Worm (Caenorhabditis elegans) whole organism, L3 larva: ENCODE results near the gene srh-170.
"Not testable (repeated sequence)": the region's sequence is repeated elsewhere in the genome, so short reads cannot be mapped to it uniquely, and the experiment has no call there.

Experiments used
- R02D3.7 ChIP-seq: fragments of 150-350 bp; optimal IDR thresholded peaks from 2 replicates; lab custom pipeline; 2014; ENCODE audit warnings: missing biosample characterization, missing genetic modification characterization
- aly-2 ChIP-seq: fragments of 150-350 bp; optimal IDR thresholded peaks from 2 replicates; lab custom pipeline; 2014; ENCODE audit warnings: missing biosample characterization, missing genetic modification characterization
- ama-1 ChIP-seq: fragments of 150-350 bp; optimal IDR thresholded peaks from 2 replicates; lab custom pipeline; 2018
- ceh-16 ChIP-seq: sonication (generic microtip); optimal IDR thresholded peaks from 2 replicates; lab custom pipeline; 2017; ENCODE audit warnings: missing biosample characterization, missing genetic modification characterization
- ceh-28 ChIP-seq: fragments of 150-350 bp; optimal IDR thresholded peaks from 2 replicates; lab custom pipeline; 2014; ENCODE audit warnings: missing biosample characterization, missing genetic modification reagents, missing genetic modification characterization
- ceh-82 ChIP-seq: fragments of 150-350 bp; optimal IDR thresholded peaks from 2 replicates; lab custom pipeline; 2014; ENCODE audit warnings: missing biosample characterization, missing genetic modification characterization
- ceh-9 ChIP-seq: sonication (generic microtip); optimal IDR thresholded peaks from 2 replicates; lab custom pipeline; 2018; ENCODE audit warnings: missing biosample characterization, missing genetic modification characterization
- daf-12 ChIP-seq: fragments of 150-350 bp; optimal IDR thresholded peaks from 2 replicates; lab custom pipeline; 2014; ENCODE audit warnings: missing biosample characterization, missing genetic modification reagents, missing genetic modification characterization
- egl-27 ChIP-seq: sonication (generic microtip); optimal IDR thresholded peaks from 4 replicates; lab custom pipeline; 2017; ENCODE audit warnings: missing biosample characterization, missing genetic modification reagents, missing genetic modification characterization
- egl-5 ChIP-seq: fragments of 150-350 bp; optimal IDR thresholded peaks from 2 replicates; lab custom pipeline; 2017; ENCODE audit warnings: missing biosample characterization, missing genetic modification reagents, missing genetic modification characterization, inconsistent platforms
- elt-1 ChIP-seq: fragments of 150-350 bp; optimal IDR thresholded peaks from 2 replicates; lab custom pipeline; 2014; ENCODE audit warnings: missing biosample characterization, missing genetic modification characterization
- elt-2 ChIP-seq: sonication (generic microtip); optimal IDR thresholded peaks from 2 replicates; lab custom pipeline; 2016; ENCODE audit warnings: missing genetic modification reagents, mild to moderate bottlenecking, missing genetic modification characterization, missing compliant biosample characterization
- elt-3 ChIP-seq, 3 experiments: fragments of 150-350 bp in 1 of 3; sonication (generic microtip) in 2 of 3; optimal IDR thresholded peaks; 2 replicates in 2 of 3; 4 replicates in 1 of 3; lab custom pipeline; 2014 to 2017; ENCODE audit warnings: missing biosample characterization in 3 of 3, missing genetic modification characterization in 3 of 3
- eor-1 ChIP-seq, 2 experiments: fragments of 150-350 bp; optimal IDR thresholded peaks; 2 replicates each; lab custom pipeline; 2014 to 2018; ENCODE audit warnings: missing biosample characterization in 2 of 2, missing genetic modification characterization in 2 of 2
- fkh-10 ChIP-seq: sonication (generic microtip); optimal IDR thresholded peaks from 2 replicates; lab custom pipeline; 2017; ENCODE audit warnings: missing biosample characterization, missing genetic modification reagents, missing genetic modification characterization
- fkh-2 ChIP-seq: fragments of 150-350 bp; optimal IDR thresholded peaks from 2 replicates; lab custom pipeline; 2014; ENCODE audit warnings: missing biosample characterization, missing genetic modification reagents, missing genetic modification characterization
- fos-1 ChIP-seq: fragments of 150-350 bp; optimal IDR thresholded peaks from 2 replicates; lab custom pipeline; 2014; ENCODE audit warnings: missing biosample characterization, missing genetic modification characterization
- hmg-11 ChIP-seq: sonication (generic microtip); optimal IDR thresholded peaks from 2 replicates; lab custom pipeline; 2016; ENCODE audit warnings: missing genetic modification characterization, missing compliant biosample characterization
- jun-1 ChIP-seq: fragments of 150-350 bp; optimal IDR thresholded peaks from 2 replicates; lab custom pipeline; 2014; ENCODE audit warnings: missing biosample characterization, missing genetic modification reagents, missing genetic modification characterization
- lin-15B ChIP-seq: fragments of 150-350 bp; optimal IDR thresholded peaks from 2 replicates; lab custom pipeline; 2014; ENCODE audit warnings: missing biosample characterization, missing genetic modification characterization
- lin-39 ChIP-seq: fragments of 150-350 bp; optimal IDR thresholded peaks from 2 replicates; lab custom pipeline; 2018; ENCODE audit warnings: missing biosample characterization, missing genetic modification reagents, missing genetic modification characterization
- lsy-12 ChIP-seq: sonication (generic microtip); optimal IDR thresholded peaks from 2 replicates; lab custom pipeline; 2016; ENCODE audit warnings: mild to moderate bottlenecking, missing genetic modification characterization, missing compliant biosample characterization
- nfya-1 ChIP-seq: sonication (generic microtip); optimal IDR thresholded peaks from 2 replicates; lab custom pipeline; 2017; ENCODE audit warnings: missing genetic modification characterization, mild to moderate bottlenecking, missing compliant biosample characterization, antibody characterized with exemption, moderate library complexity; ENCODE audit not compliant: insufficient read depth
- nhr-11 ChIP-seq: fragments of 150-350 bp; optimal IDR thresholded peaks from 2 replicates; lab custom pipeline; 2014; ENCODE audit warnings: missing biosample characterization, missing genetic modification characterization
- nhr-12 ChIP-seq: fragments of 150-350 bp; optimal IDR thresholded peaks from 2 replicates; lab custom pipeline; 2014; ENCODE audit warnings: missing biosample characterization, missing genetic modification characterization
- nhr-23 ChIP-seq: fragments of 150-350 bp; optimal IDR thresholded peaks from 2 replicates; lab custom pipeline; 2014; ENCODE audit warnings: missing biosample characterization, missing genetic modification reagents, missing genetic modification characterization
- nhr-237 ChIP-seq: fragments of 150-350 bp; optimal IDR thresholded peaks from 2 replicates; lab custom pipeline; 2014; ENCODE audit warnings: missing biosample characterization, missing genetic modification characterization
- nhr-25 ChIP-seq: sonication (generic microtip); optimal IDR thresholded peaks from 2 replicates; lab custom pipeline; 2017; ENCODE audit warnings: missing biosample characterization, missing genetic modification characterization
- nhr-28 ChIP-seq: fragments of 150-350 bp; optimal IDR thresholded peaks from 2 replicates; lab custom pipeline; 2014; ENCODE audit warnings: missing biosample characterization, missing genetic modification characterization
- nhr-43 ChIP-seq: sonication (generic microtip); optimal IDR thresholded peaks from 2 replicates; lab custom pipeline; 2016; ENCODE audit warnings: mild to moderate bottlenecking, missing genetic modification characterization, missing compliant biosample characterization; ENCODE audit not compliant: poor library complexity, severe bottlenecking
- nhr-67 ChIP-seq: fragments of 150-350 bp; optimal IDR thresholded peaks from 2 replicates; lab custom pipeline; 2014; ENCODE audit warnings: missing biosample characterization, missing genetic modification characterization
- nhr-76 ChIP-seq: fragments of 150-350 bp; sonication (generic microtip); optimal IDR thresholded peaks from 5 replicates; lab custom pipeline; 2014; ENCODE audit warnings: missing biosample characterization, missing genetic modification characterization
- nhr-77 ChIP-seq: fragments of 150-350 bp; optimal IDR thresholded peaks from 2 replicates; lab custom pipeline; 2014; ENCODE audit warnings: missing biosample characterization, missing genetic modification characterization
- pqm-1 ChIP-seq: fragments of 150-350 bp; optimal IDR thresholded peaks from 2 replicates; lab custom pipeline; 2017; ENCODE audit warnings: missing biosample characterization, missing genetic modification characterization, inconsistent platforms
- sea-2 ChIP-seq: fragments of 150-350 bp; sonication (generic microtip); optimal IDR thresholded peaks from 4 replicates; lab custom pipeline; 2014; ENCODE audit warnings: missing biosample characterization, missing genetic modification reagents, missing genetic modification characterization
- snpc-4 ChIP-seq: fragments of 150-350 bp; optimal IDR thresholded peaks from 2 replicates; lab custom pipeline; 2014; ENCODE audit warnings: missing biosample characterization, missing genetic modification characterization
- tbx-2 ChIP-seq: sonication (generic microtip); optimal IDR thresholded peaks from 2 replicates; lab custom pipeline; 2016; ENCODE audit warnings: mild to moderate bottlenecking, missing genetic modification characterization, missing compliant biosample characterization
- unc-62 ChIP-seq: fragments of 150-350 bp; sonication (generic microtip); optimal IDR thresholded peaks from 4 replicates; lab custom pipeline; 2014; ENCODE audit warnings: missing biosample characterization, missing genetic modification reagents, missing genetic modification characterization
- ztf-11 ChIP-seq: fragments of 150-350 bp; optimal IDR thresholded peaks from 2 replicates; lab custom pipeline; 2014; ENCODE audit warnings: missing biosample characterization, missing genetic modification characterization
- ztf-4 ChIP-seq: fragments of 150-350 bp; optimal IDR thresholded peaks from 2 replicates; lab custom pipeline; 2014; ENCODE audit warnings: missing biosample characterization, missing genetic modification characterization

srh-170 gene

ce11 chrV:15377903-15378302 is 10.8 kb downstream of the srh-170 start, which contains the start of gene srh-122:
Gene srh-122 (minus strand): TSS chrV:15378003.
- TF ChIP-seq nhr-76, result no peak
- TF ChIP-seq daf-12, result no peak
- TF ChIP-seq nhr-23, result no peak
- TF ChIP-seq elt-1 (tag; lab: Kevin White, UChicago), result no peak
- TF ChIP-seq nhr-77 (tag; lab: Kevin White, UChicago), result no peak
- TF ChIP-seq ceh-9, result no peak
- no peak for TF ChIP-seq eor-1 (tag; optimal IDR thresholded peaks at IDR 0.05; lab: Kevin White, UChicago)
- TF ChIP-seq nhr-25 (tag; lab: Kevin White, UChicago), result no peak
- no peak for TF ChIP-seq nhr-11 (tag; lab: Kevin White, UChicago)
- TF ChIP-seq nhr-67 (tag; lab: Kevin White, UChicago), result no peak
- TF ChIP-seq ztf-4 (tag; lab: Kevin White, UChicago), result no peak
- TF ChIP-seq nhr-237 (tag; lab: Kevin White, UChicago), result no peak
- no peak for TF ChIP-seq ama-1 (lab: Kevin White, UChicago)
- no peak for TF ChIP-seq nhr-28
- TF ChIP-seq nhr-43 (tag; lab: Kevin White, UChicago), result no peak
- TF ChIP-seq ceh-82 (tag; lab: Kevin White, UChicago), result no peak
- no peak for TF ChIP-seq lsy-12

ce11 chrV:15376223-15376622 is 12.4 kb downstream of the srh-170 start, which contains the start of gene srh-52:
Gene srh-52 (minus strand): TSS chrV:15376323.
- TF ChIP-seq elt-2 (no peak), nhr-67 (tag; lab: Kevin White, UChicago) (no peak), nhr-25 (tag; lab: Kevin White, UChicago) (no peak), ceh-16 (tag; lab: Kevin White, UChicago) (no peak), ceh-82 (tag; lab: Kevin White, UChicago) (no peak), tbx-2 (tag; lab: Kevin White, UChicago) (no peak), nfya-1 (no peak), elt-3 (tag; optimal IDR thresholded peaks at IDR 0.05; lab: Kevin White, UChicago) (no peak), nhr-77 (tag; lab: Kevin White, UChicago) (no peak), R02D3.7 (tag; lab: Kevin White, UChicago) (no peak), fos-1 (tag; lab: Kevin White, UChicago) (no peak), egl-5 (tag; lab: Kevin White, UChicago) (no peak), snpc-4 (tag; lab: Kevin White, UChicago) (no peak), jun-1 (tag; lab: Kevin White, UChicago) (no peak)

ce11 chrV:15369707-15370106 is 19.0 kb downstream of the srh-170 start, which contains the start of gene nhr-269:
Gene nhr-269 (minus strand): TSS chrV:15369807.
- no peak for TF ChIP-seq fkh-2
- no peak for TF ChIP-seq ama-1 (lab: Kevin White, UChicago)
- TF ChIP-seq elt-3 (tag; optimal IDR thresholded peaks at IDR 0.05; lab: Kevin White, UChicago), result no peak
- no peak for TF ChIP-seq pqm-1 (tag; lab: Kevin White, UChicago)
- TF ChIP-seq fos-1 (tag; lab: Kevin White, UChicago), result no peak
- TF ChIP-seq tbx-2 (tag; lab: Kevin White, UChicago), result no peak
- TF ChIP-seq sea-2, result no peak
- TF ChIP-seq ztf-4 (tag; lab: Kevin White, UChicago), result no peak
- TF ChIP-seq snpc-4 (tag; lab: Kevin White, UChicago), result no peak

- TF ChIP-seq egl-27 (no peak), nhr-28 (no peak)
- TF ChIP-seq, all 47 proteins: peak for 0
Observed at ce11 chrV:15367770-15368169, 20.9 kb downstream of the srh-170 start.

- TF ChIP-seq egl-27; ceh-16 (tag; lab: Kevin White, UChicago); nhr-77 (tag; lab: Kevin White, UChicago): not testable (repeated sequence)
Observed at ce11 chrV:15361412-15361811, 27.3 kb downstream of the srh-170 start, which contains the start of gene ech-1.1. Gene ech-1.1 (minus strand): TSS chrV:15361512.

ce11 chrV:15354648-15355047 is 34.0 kb downstream of the srh-170 start, which contains the start of gene C29F3.7:
Gene C29F3.7 (plus strand): TSS chrV:15354901.
- TF ChIP-seq ceh-28 (tag; lab: Kevin White, UChicago), result no peak
- no peak for TF ChIP-seq hmg-11 (tag; lab: Kevin White, UChicago)
- TF ChIP-seq elt-2, result peak; percentile 99
- TF ChIP-seq fos-1 (tag; lab: Kevin White, UChicago), result no peak
- no peak for TF ChIP-seq snpc-4 (tag; lab: Kevin White, UChicago)
- TF ChIP-seq daf-12, result no peak
- no peak for TF ChIP-seq aly-2 (tag; lab: Kevin White, UChicago)
- TF ChIP-seq nfya-1, result no peak
- TF ChIP-seq nhr-11 (tag; lab: Kevin White, UChicago), result no peak
- no peak for TF ChIP-seq eor-1 (tag; optimal IDR thresholded peaks at IDR 0.05; lab: Kevin White, UChicago)
- TF ChIP-seq nhr-23, result no peak
- TF ChIP-seq ceh-9, result no peak
- TF ChIP-seq ztf-4 (tag; lab: Kevin White, UChicago), result no peak
- TF ChIP-seq nhr-43 (tag; lab: Kevin White, UChicago), result no peak
- peak; percentile 57 for TF ChIP-seq jun-1 (tag; lab: Kevin White, UChicago)
- TF ChIP-seq nhr-67 (tag; lab: Kevin White, UChicago), result no peak
- TF ChIP-seq unc-62 (GFP tag; lab: Kevin White, UChicago), result no peak
- no peak for TF ChIP-seq ztf-11 (tag; lab: Kevin White, UChicago)
- TF ChIP-seq sea-2, result no peak
- TF ChIP-seq fkh-10 (GFP tag; lab: Kevin White, UChicago), result no peak
- TF ChIP-seq nhr-12 (tag; lab: Kevin White, UChicago), result no peak
- TF ChIP-seq lsy-12, result no peak
- TF ChIP-seq ceh-16 (tag; lab: Kevin White, UChicago), result no peak
- TF ChIP-seq lin-15B (tag; lab: Kevin White, UChicago), result no peak
- TF ChIP-seq lin-39 (tag; lab: Kevin White, UChicago), result no peak
